Worm (Caenorhabditis elegans) whole organism, L4 larva: ENCODE data around the gene Y62E10A.23.

Experiments
- F10B5.3 ChIP-seq: sonication (generic microtip); optimal IDR thresholded peaks from 2 replicates; lab custom pipeline; 2016; ENCODE audit warnings: mild to moderate bottlenecking, missing genetic modification characterization, missing compliant biosample characterization
- F44E2.7 ChIP-seq: fragments of 200-800 bp; sonication (Bioruptor generic); IDR thresholded peaks from 2 replicates; pipeline ENCODE4 v2.1.2; 2022; ENCODE audit warnings: missing genetic modification characterization, missing compliant biosample characterization
- F49E8.2 ChIP-seq: sonication (generic microtip); optimal IDR thresholded peaks from 2 replicates; lab custom pipeline; 2016; ENCODE audit warnings: missing compliant biosample characterization, mild to moderate bottlenecking, missing genetic modification characterization, borderline replicate concordance
- R02D3.7 ChIP-seq: fragments of 150-350 bp; sonication (generic microtip); optimal IDR thresholded peaks from 3 replicates; lab custom pipeline; 2014; ENCODE audit warnings: missing biosample characterization, missing genetic modification characterization
- T26A8.4 ChIP-seq: fragments of 200-800 bp; sonication (Bioruptor generic); IDR thresholded peaks from 2 replicates; pipeline ENCODE4 v1.3.6; 2022; ENCODE audit warnings: missing genetic modification characterization, missing compliant biosample characterization
- Y75B8A.6 ChIP-seq: fragments of 200-800 bp; sonication (Bioruptor generic); IDR thresholded peaks from 2 replicates; pipeline ENCODE4 v1.3.6; 2022; ENCODE audit warnings: missing genetic modification reagents, missing genetic modification characterization, missing compliant biosample characterization
- aha-1 ChIP-seq: fragments of 150-350 bp; peaks from one replicate; lab custom pipeline; 2014; ENCODE audit warnings: missing biosample characterization, missing genetic modification characterization
- ceh-20 ChIP-seq: fragments of 200-800 bp; sonication (Bioruptor generic); IDR thresholded peaks from 2 replicates; pipeline ENCODE4 v1.3.6; 2022; ENCODE audit warnings: missing genetic modification reagents, missing genetic modification characterization, missing compliant biosample characterization
- ceh-28 ChIP-seq: fragments of 150-350 bp; optimal IDR thresholded peaks from 2 replicates; lab custom pipeline; 2014; ENCODE audit warnings: missing biosample characterization, missing genetic modification reagents, missing genetic modification characterization
- ceh-82 ChIP-seq: sonication (generic microtip); optimal IDR thresholded peaks from 2 replicates; lab custom pipeline; 2017; ENCODE audit warnings: missing biosample characterization, missing genetic modification characterization
- cey-2 ChIP-seq: sonication (generic microtip); optimal IDR thresholded peaks from 3 replicates; lab custom pipeline; 2017; ENCODE audit warnings: missing genetic modification characterization, mild to moderate bottlenecking, missing compliant biosample characterization, antibody characterized with exemption, borderline replicate concordance; ENCODE audit not compliant: insufficient read depth
- ctbp-1 ChIP-seq: fragments of 200-800 bp; sonication (Bioruptor generic); IDR thresholded peaks from 2 replicates; pipeline ENCODE4 v1.3.6; 2022; ENCODE audit warnings: missing genetic modification reagents, missing genetic modification characterization, missing compliant biosample characterization
- daf-12 ChIP-seq: fragments of 150-350 bp; optimal IDR thresholded peaks from 2 replicates; lab custom pipeline; 2014; ENCODE audit warnings: missing biosample characterization, missing genetic modification reagents, missing genetic modification characterization
- daf-16 ChIP-seq, 3 experiments: sonication (generic microtip); optimal IDR thresholded peaks; 2 replicates each; lab custom pipeline; 2016 to 2017; ENCODE audit warnings: missing genetic modification characterization in 3 of 3, missing genetic modification reagents in 3 of 3, mild to moderate bottlenecking in 2 of 3, missing compliant biosample characterization in 2 of 3, missing biosample characterization in 1 of 3, moderate library complexity in 1 of 3
- daf-19 ChIP-seq: fragments of 200-800 bp; sonication (Bioruptor generic); conservative IDR thresholded peaks from 2 replicates; pipeline ENCODE4 v1.3.6; 2022; ENCODE audit warnings: missing genetic modification characterization, missing compliant biosample characterization
- daf-8 ChIP-seq: fragments of 200-800 bp; sonication (Bioruptor generic); IDR thresholded peaks from 2 replicates; pipeline ENCODE4 v1.3.6; 2022; ENCODE audit warnings: missing genetic modification characterization, missing compliant biosample characterization
- dmd-8 ChIP-seq: fragments of 200-800 bp; sonication (Bioruptor generic); IDR thresholded peaks from 2 replicates; pipeline ENCODE4 v1.3.6; 2022; ENCODE audit warnings: missing genetic modification characterization, missing compliant biosample characterization
- dpl-1 ChIP-seq: fragments of 150-350 bp; optimal IDR thresholded peaks from 2 replicates; lab custom pipeline; 2014; ENCODE audit warnings: missing biosample characterization, missing genetic modification reagents, missing genetic modification characterization
- duxl-1 ChIP-seq: sonication (generic microtip); optimal IDR thresholded peaks from 2 replicates; lab custom pipeline; 2016; ENCODE audit warnings: mild to moderate bottlenecking, missing genetic modification characterization, moderate library complexity, missing compliant biosample characterization; ENCODE audit not compliant: poor library complexity
- dve-1 ChIP-seq: sonication (generic microtip); optimal IDR thresholded peaks from 2 replicates; lab custom pipeline; 2017; ENCODE audit warnings: antibody characterized with exemption, mild to moderate bottlenecking, missing genetic modification characterization, missing compliant biosample characterization; ENCODE audit not compliant: insufficient read depth
- egl-43 ChIP-seq: fragments of 200-800 bp; sonication (Bioruptor generic); IDR thresholded peaks from 2 replicates; pipeline ENCODE4 v1.3.6; 2022; ENCODE audit warnings: missing genetic modification reagents, missing genetic modification characterization, missing compliant biosample characterization
- gei-8 ChIP-seq: fragments of 200-800 bp; sonication (Bioruptor generic); optimal IDR thresholded peaks from 2 replicates; lab custom pipeline; 2018; ENCODE audit warnings: mild to moderate bottlenecking, missing genetic modification characterization, missing compliant biosample characterization
- hlh-11 ChIP-seq: fragments of 200-800 bp; sonication (Bioruptor generic); optimal IDR thresholded peaks from 2 replicates; lab custom pipeline; 2018; ENCODE audit warnings: mild to moderate bottlenecking, missing genetic modification characterization, missing compliant biosample characterization
- hlh-30 ChIP-seq: sonication (generic microtip); optimal IDR thresholded peaks from 2 replicates; lab custom pipeline; 2017; ENCODE audit warnings: antibody characterized with exemption, mild to moderate bottlenecking, missing genetic modification characterization, missing compliant biosample characterization; ENCODE audit not compliant: insufficient read depth
- lim-7 ChIP-seq: fragments of 200-800 bp; sonication (Bioruptor generic); IDR thresholded peaks from 2 replicates; pipeline ENCODE4 v1.3.6; 2022; ENCODE audit warnings: missing genetic modification characterization, missing compliant biosample characterization
- lin-13 ChIP-seq: fragments of 150-350 bp; optimal IDR thresholded peaks from 2 replicates; lab custom pipeline; 2014; ENCODE audit warnings: missing biosample characterization, missing genetic modification reagents, missing genetic modification characterization
- lin-29 ChIP-seq: fragments of 200-800 bp; sonication (Bioruptor generic); IDR thresholded peaks from 2 replicates; pipeline ENCODE4 v1.3.6; 2022; ENCODE audit warnings: missing genetic modification reagents, missing genetic modification characterization, missing compliant biosample characterization
- lin-39 ChIP-seq: fragments of 150-350 bp; optimal IDR thresholded peaks from 2 replicates; lab custom pipeline; 2014; ENCODE audit warnings: missing biosample characterization, missing genetic modification reagents, missing genetic modification characterization
- lir-3 ChIP-seq: sonication (generic microtip); optimal IDR thresholded peaks from 2 replicates; lab custom pipeline; 2016; ENCODE audit warnings: mild to moderate bottlenecking, missing genetic modification characterization, missing compliant biosample characterization
- mdl-1 ChIP-seq, 2 experiments: fragments of 150-350 bp in 1 of 2; sonication (generic microtip) in 1 of 2; optimal IDR thresholded peaks; 2 replicates each; lab custom pipeline; 2014 to 2017; ENCODE audit warnings: missing biosample characterization in 2 of 2, missing genetic modification characterization in 2 of 2
- mxl-3 ChIP-seq: fragments of 200-800 bp; sonication (Bioruptor generic); optimal IDR thresholded peaks from 2 replicates; lab custom pipeline; 2018; ENCODE audit warnings: mild to moderate bottlenecking, missing genetic modification characterization, missing compliant biosample characterization
- nhr-102 ChIP-seq: sonication (generic microtip); optimal IDR thresholded peaks from 2 replicates; lab custom pipeline; 2016; ENCODE audit warnings: mild to moderate bottlenecking, missing genetic modification characterization, moderate library complexity, missing compliant biosample characterization
- nhr-11 ChIP-seq: fragments of 150-350 bp; optimal IDR thresholded peaks from 2 replicates; lab custom pipeline; 2014; ENCODE audit warnings: missing biosample characterization, missing genetic modification characterization
- nhr-111 ChIP-seq: fragments of 200-800 bp; sonication (Bioruptor generic); optimal IDR thresholded peaks from 2 replicates; lab custom pipeline; 2018; ENCODE audit warnings: mild to moderate bottlenecking, missing genetic modification characterization, missing compliant biosample characterization
- nhr-237 ChIP-seq: sonication (generic microtip); optimal IDR thresholded peaks from 2 replicates; lab custom pipeline; 2017; ENCODE audit warnings: missing biosample characterization, missing genetic modification characterization
- nhr-25 ChIP-seq: sonication (generic microtip); optimal IDR thresholded peaks from 2 replicates; lab custom pipeline; 2017; ENCODE audit warnings: missing genetic modification characterization, mild to moderate bottlenecking, missing compliant biosample characterization, antibody characterized with exemption, moderate library complexity, borderline replicate concordance; ENCODE audit not compliant: insufficient read depth
- nhr-28 ChIP-seq: fragments of 150-350 bp; optimal IDR thresholded peaks from 2 replicates; lab custom pipeline; 2014; ENCODE audit warnings: missing biosample characterization, missing genetic modification characterization
- nhr-42 ChIP-seq: fragments of 200-800 bp; sonication (Bioruptor generic); IDR thresholded peaks from 2 replicates; pipeline ENCODE4 v1.3.6; 2022; ENCODE audit warnings: missing genetic modification characterization, missing compliant biosample characterization
- sdz-12 ChIP-seq: fragments of 200-800 bp; sonication (Bioruptor generic); optimal IDR thresholded peaks from 2 replicates; lab custom pipeline; 2018; ENCODE audit warnings: mild to moderate bottlenecking, missing genetic modification characterization, missing compliant biosample characterization
- set-16 ChIP-seq: fragments of 200-800 bp; sonication (Bioruptor generic); IDR thresholded peaks from 2 replicates; pipeline ENCODE4 v1.3.6; 2022; ENCODE audit warnings: missing genetic modification reagents, missing genetic modification characterization, missing compliant biosample characterization
- unc-130 ChIP-seq: sonication (generic microtip); optimal IDR thresholded peaks from 2 replicates; lab custom pipeline; 2016; ENCODE audit warnings: missing genetic modification reagents, missing genetic modification characterization, missing compliant biosample characterization
- unc-62 ChIP-seq, 3 experiments: fragments of 150-350 bp in 1 of 3; sonication (generic microtip); optimal IDR thresholded peaks in 2 of 3; peaks in 1 of 3; 1 replicate in 1 of 3; 2 replicates in 2 of 3; lab custom pipeline; 2014 to 2017; ENCODE audit warnings: missing biosample characterization in 3 of 3, missing genetic modification characterization in 3 of 3, missing genetic modification reagents in 3 of 3, missing genotype in 1 of 3
- zip-11 ChIP-seq: fragments of 200-800 bp; sonication (Bioruptor generic); IDR thresholded peaks from 2 replicates; pipeline ENCODE4 v1.3.6; 2022; ENCODE audit warnings: missing genetic modification characterization, missing compliant biosample characterization

The Y62E10A.23 gene

DNA sequence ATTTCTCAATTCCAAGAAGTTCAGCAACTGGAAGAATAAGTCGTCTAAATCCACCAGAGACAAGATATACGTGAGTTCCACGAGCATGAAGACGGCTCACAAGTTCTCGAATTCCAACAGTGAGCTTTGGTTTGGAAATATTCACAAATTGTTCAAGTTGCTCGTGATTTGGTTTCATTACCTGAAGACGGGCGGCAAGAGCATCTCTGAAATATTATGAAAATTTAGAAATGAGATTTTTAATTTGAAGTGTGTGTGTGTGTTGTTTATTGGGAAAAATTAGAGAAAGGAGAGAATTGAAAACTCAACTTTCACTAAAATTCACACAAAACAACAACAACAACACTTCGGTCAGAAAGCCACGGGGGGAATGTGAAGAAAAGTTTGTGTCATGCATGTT is 4.6 kb downstream of the Y62E10A.23 start:
- TF ChIP-seq lir-3 (no peak), unc-62 (GFP tag; optimal IDR thresholded peaks at IDR 0.05 in 1 of 2; lab: Kevin White, UChicago) (peak in 1 of 2 experiments; percentile 91), unc-62 (tag; optimal IDR thresholded peaks at IDR 0.05; lab: Kevin White, UChicago) (no peak), gei-8 (peak; percentile 35), dpl-1 (GFP tag; lab: Kevin White, UChicago) (no peak), ctbp-1 (GFP tag; lab: Robert Waterston, UW) (0 out of 2 replicates have a peak, but pooled peaks have one; percentile 12), aha-1 (tag; lab: Kevin White, UChicago) (peak; percentile 84)

DNA sequence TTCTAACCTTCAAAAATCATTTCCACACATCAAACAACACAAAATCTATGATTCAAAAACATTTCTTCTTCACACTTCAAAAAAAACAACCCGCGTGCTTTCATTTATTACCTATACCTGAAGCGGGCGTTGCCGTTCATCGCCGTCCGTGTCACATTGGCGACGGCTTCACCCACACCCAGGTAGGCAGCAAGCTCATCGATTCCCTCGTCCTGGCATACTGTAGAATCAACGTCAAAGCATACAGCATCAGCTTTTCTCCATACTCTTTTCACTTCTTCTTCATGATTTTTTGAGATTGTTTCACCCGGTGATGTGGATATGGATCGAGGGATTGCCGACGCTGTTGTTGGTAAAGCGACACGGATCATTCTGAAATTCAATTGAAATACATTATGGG is 6.1 kb downstream of the Y62E10A.23 start:
- TF ChIP-seq set-16 (peak; percentile 26; the same call in 1 of the 2 replicates), T26A8.4 (GFP tag; lab: Robert Waterston, UW) (peak; percentile 46), aha-1 (tag; lab: Kevin White, UChicago) (peak; percentile 25), sdz-12 (GFP tag; lab: Kevin White, UChicago) (peak; percentile 68), nhr-42 (GFP tag; lab: Robert Waterston, UW) (0 out of 2 replicates have a peak, but pooled peaks have one; percentile 33), nhr-111 (GFP tag; lab: Kevin White, UChicago) (peak; percentile 13), egl-43 (GFP tag; lab: Robert Waterston, UW) (0 out of 2 replicates have a peak, but pooled peaks have one; percentile 44), lim-7 (GFP tag; lab: Robert Waterston, UW) (0 out of 2 replicates have a peak, but pooled peaks have one; percentile 35), nhr-11 (no peak), lin-39 (tag; lab: Kevin White, UChicago) (no peak), nhr-102 (no peak)

DNA sequence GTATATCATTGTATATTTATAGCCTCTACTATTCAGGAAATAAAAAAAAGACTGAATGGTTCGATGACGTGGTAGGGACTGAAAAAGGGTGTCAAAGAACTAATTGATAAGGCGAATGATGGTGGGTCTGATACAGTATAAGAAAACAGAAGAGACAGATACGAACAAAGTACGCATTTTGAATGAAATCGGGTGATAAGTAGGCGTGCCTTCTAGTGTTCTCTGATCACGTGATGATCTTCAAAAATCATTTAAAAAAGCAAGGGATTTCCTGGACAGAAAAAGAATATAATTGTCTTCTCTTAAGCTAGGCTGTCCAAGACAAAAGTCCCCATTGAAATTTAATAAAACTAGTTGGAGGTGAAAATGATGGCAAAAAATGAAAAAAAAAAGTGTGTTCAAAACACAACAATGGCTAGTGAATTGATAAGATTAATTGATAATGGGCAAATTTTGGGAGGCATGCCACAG is 7.2 kb downstream of the Y62E10A.23 start:
- TF ChIP-seq T26A8.4 (GFP tag; lab: Robert Waterston, UW) (no peak), dmd-8 (GFP tag; lab: Robert Waterston, UW) (no peak), nhr-28 (tag; lab: Kevin White, UChicago) (peak; percentile 68), F10B5.3 (tag; lab: Kevin White, UChicago) (no peak), duxl-1 (tag; lab: Kevin White, UChicago) (no peak), nhr-237 (tag; lab: Kevin White, UChicago) (no peak), nhr-102 (peak; percentile 45), lin-29 (GFP tag; lab: Robert Waterston, UW) (no peak), unc-62 (GFP tag; optimal IDR thresholded peaks at IDR 0.05 in 1 of 2; lab: Kevin White, UChicago) (peak in 1 of 2 experiments; percentile 83), unc-62 (tag; optimal IDR thresholded peaks at IDR 0.05; lab: Kevin White, UChicago) (no peak), ceh-20 (GFP tag; lab: Robert Waterston, UW) (peak; percentile 7; the same call in 1 of the 2 replicates), mxl-3 (GFP tag; lab: Kevin White, UChicago) (peak; percentile 21), set-16 (no peak), daf-19 (GFP tag; lab: Robert Waterston, UW) (no peak), daf-8 (GFP tag; lab: Robert Waterston, UW) (no peak), hlh-30 (tag; lab: Kevin White, UChicago) (peak; percentile 75), dve-1 (peak; percentile 52), dpl-1 (GFP tag; lab: Kevin White, UChicago) (no peak), daf-12 (tag; lab: Kevin White, UChicago) (no peak), F44E2.7 (GFP tag; lab: Robert Waterston, UW) (no peak), lir-3 (no peak), lin-13 (GFP tag; lab: Kevin White, UChicago) (peak; percentile 23), hlh-11 (tag; lab: Kevin White, UChicago) (peak; percentile 91), unc-130 (no peak), zip-11 (GFP tag; lab: Robert Waterston, UW) (no peak), cey-2 (tag; lab: Kevin White, UChicago) (peak; percentile 1), nhr-25 (tag; lab: Kevin White, UChicago) (no peak), ceh-28 (tag; lab: Kevin White, UChicago) (no peak), daf-16 (GFP tag; optimal IDR thresholded peaks at IDR 0.05; lab: Kevin White, UChicago) (peak in 1 of 2 experiments; percentile 55), daf-16 (tag; optimal IDR thresholded peaks at IDR 0.05; lab: Kevin White, UChicago) (peak; percentile 70), ceh-82 (no peak), mdl-1 (tag; optimal IDR thresholded peaks at IDR 0.05; lab: Kevin White, UChicago) (peak in 1 of 2 experiments; percentile 75), gei-8 (peak; percentile 46), F49E8.2 (no peak), Y75B8A.6 (GFP tag; lab: Robert Waterston, UW) (0 out of 2 replicates have a peak, but pooled peaks have one; percentile 57), R02D3.7 (tag; lab: Kevin White, UChicago) (no peak)
